Fruit fly (Drosophila melanogaster) whole organism, embryonic: ENCODE data around the gene CG14232.

ENCODE experiments used
- Bdp1 ChIP-seq: fragments of 200-800 bp; sonication (Bioruptor generic); optimal IDR thresholded peaks from 3 replicates; lab custom pipeline; 2016; ENCODE audit warnings: missing biosample characterization, missing genetic modification characterization
- CG11696 ChIP-seq: fragments of 200-800 bp; sonication (Bioruptor generic); IDR thresholded peaks from 2 replicates; pipeline ENCODE4 v1.3.6; 2022; ENCODE audit warnings: missing biosample characterization, missing genetic modification characterization
- CG12219 ChIP-seq: fragments of 200-800 bp; sonication (Bioruptor generic); optimal IDR thresholded peaks from 3 replicates; lab custom pipeline; 2018; ENCODE audit warnings: missing biosample characterization, mild to moderate bottlenecking, missing genetic modification characterization
- CG14014 ChIP-seq: fragments of 200-800 bp; sonication (Bioruptor generic); IDR thresholded peaks from 2 replicates; pipeline ENCODE4 v1.3.6; 2022; ENCODE audit warnings: missing biosample characterization, missing genetic modification characterization
- CG14860 ChIP-seq: fragments of 200-800 bp; sonication (Bioruptor generic); IDR thresholded peaks from 3 replicates; pipeline ENCODE4 v1.3.6; 2022; ENCODE audit warnings: missing biosample characterization, missing genetic modification characterization; ENCODE audit not compliant: partially characterized antibody
- CG1603 ChIP-seq: fragments of 200-800 bp; sonication (Bioruptor generic); optimal IDR thresholded peaks from 2 replicates; lab custom pipeline; 2019; ENCODE audit warnings: missing biosample characterization, mild to moderate bottlenecking, missing genetic modification characterization, moderate library complexity
- CG16863 ChIP-seq: fragments of 200-800 bp; sonication (Bioruptor generic); optimal IDR thresholded peaks from 3 replicates; lab custom pipeline; 2016; ENCODE audit warnings: missing biosample characterization, missing genetic modification characterization
- CG17385 ChIP-seq: fragments of 200-800 bp; sonication (Bioruptor generic); optimal IDR thresholded peaks from 3 replicates; lab custom pipeline; 2018; ENCODE audit warnings: missing biosample characterization, mild to moderate bottlenecking, missing genetic modification characterization
- CG18262 ChIP-seq: fragments of 200-800 bp; optimal IDR thresholded peaks from 3 replicates; lab custom pipeline; 2019; ENCODE audit warnings: missing biosample characterization, mild to moderate bottlenecking, missing genetic modification characterization, moderate library complexity
- CG2120 ChIP-seq: fragments of 200-800 bp; sonication (Bioruptor generic); optimal IDR thresholded peaks from 3 replicates; lab custom pipeline; 2016; ENCODE audit warnings: missing biosample characterization, missing genetic modification characterization
- CG2712 ChIP-seq: fragments of 200-800 bp; optimal IDR thresholded peaks from 3 replicates; lab custom pipeline; 2019; ENCODE audit warnings: missing biosample characterization, mild to moderate bottlenecking, missing genetic modification characterization, moderate library complexity
- CG3726 ChIP-seq: fragments of 200-800 bp; sonication (Bioruptor generic); IDR thresholded peaks from 3 replicates; pipeline ENCODE4, ENCODE4 v1.3.6; 2022; ENCODE audit warnings: missing biosample characterization, missing genetic modification characterization
- CG5245 ChIP-seq: fragments of 200-800 bp; sonication (Bioruptor generic); optimal IDR thresholded peaks from 3 replicates; lab custom pipeline; 2016; ENCODE audit warnings: missing biosample characterization, missing genetic modification characterization
- CG5953 ChIP-seq: fragments of 200-800 bp; sonication (Bioruptor generic); IDR thresholded peaks from 2 replicates; pipeline ENCODE4 v1.3.6; 2022; ENCODE audit warnings: missing biosample characterization, missing genetic modification characterization
- CG6813 ChIP-seq: fragments of 200-800 bp; sonication (Bioruptor generic); optimal IDR thresholded peaks from 2 replicates; lab custom pipeline; 2017; ENCODE audit warnings: missing biosample characterization, missing genetic modification characterization, mild to moderate bottlenecking, moderate library complexity, missing genetic modification reagents
- CG7987 ChIP-seq: fragments of 200-800 bp; sonication (Bioruptor generic); optimal IDR thresholded peaks from 2 replicates; lab custom pipeline; 2018; ENCODE audit warnings: missing biosample characterization, mild to moderate bottlenecking, missing genetic modification characterization, moderate library complexity
- CG9797 ChIP-seq: fragments of 200-800 bp; sonication (Bioruptor generic); optimal IDR thresholded peaks from 3 replicates; lab custom pipeline; 2018; ENCODE audit warnings: missing biosample characterization, mild to moderate bottlenecking, missing genetic modification characterization
- D19B ChIP-seq: fragments of 200-800 bp; sonication (Bioruptor generic); optimal IDR thresholded peaks from 2 replicates; lab custom pipeline; 2017; ENCODE audit warnings: missing biosample characterization, mild to moderate bottlenecking, missing genetic modification characterization
- Deaf1 ChIP-seq: fragments of 200-800 bp; optimal IDR thresholded peaks from 3 replicates; lab custom pipeline; 2019; ENCODE audit warnings: missing biosample characterization, mild to moderate bottlenecking, missing genetic modification characterization, moderate library complexity
- Dfd ChIP-seq, 2 experiments: fragments of >200 bp; optimal IDR thresholded peaks; 2 replicates each; lab custom pipeline; 2017; ENCODE audit warnings: missing biosample characterization in 2 of 2, missing genetic modification characterization in 2 of 2
- Dip3 ChIP-seq: fragments of 200-800 bp; sonication (Bioruptor generic); optimal IDR thresholded peaks from 3 replicates; lab custom pipeline; 2016; ENCODE audit warnings: missing biosample characterization, missing genetic modification characterization
- Dll ChIP-seq: fragments of 200-800 bp; sonication (Bioruptor generic); IDR thresholded peaks from 4 replicates; pipeline ENCODE4 v1.3.6; 2022; ENCODE audit warnings: missing biosample characterization, missing genetic modification characterization; ENCODE audit not compliant: partially characterized antibody
- Dp ChIP-seq: fragments of 200-800 bp; sonication (Bioruptor generic); optimal IDR thresholded peaks from 2 replicates; lab custom pipeline; 2018; ENCODE audit warnings: missing biosample characterization, mild to moderate bottlenecking, missing genetic modification characterization, moderate library complexity
- Dref ChIP-seq: fragments of 200-800 bp; sonication (Bioruptor generic); IDR thresholded peaks from 2 replicates; pipeline ENCODE4 v1.3.6; 2022; ENCODE audit warnings: missing biosample characterization, missing genetic modification characterization
- E2f1 ChIP-seq: fragments of 200-800 bp; sonication (Bioruptor generic); IDR thresholded peaks from 2 replicates; pipeline ENCODE4 v1.3.6; 2022; ENCODE audit warnings: missing biosample characterization, missing genetic modification characterization
- E2f2 ChIP-seq: fragments of 200-800 bp; sonication (Bioruptor generic); IDR thresholded peaks from 2 replicates; pipeline ENCODE4 v1.3.6; 2022; ENCODE audit warnings: missing biosample characterization, missing genetic modification characterization
- Fer1 ChIP-seq: fragments of 200-800 bp; sonication (Bioruptor generic); optimal IDR thresholded peaks from 2 replicates; lab custom pipeline; 2017; ENCODE audit warnings: missing biosample characterization, mild to moderate bottlenecking, missing genetic modification characterization
- GATAe ChIP-seq: fragments of 200-800 bp; sonication (Bioruptor generic); conservative IDR thresholded peaks from 2 replicates; pipeline ENCODE4 v1.3.6; 2022; ENCODE audit warnings: missing biosample characterization, missing genetic modification characterization
- Hey ChIP-seq: fragments of 200-800 bp; sonication (Bioruptor generic); optimal IDR thresholded peaks from 3 replicates; lab custom pipeline; 2018; ENCODE audit warnings: missing biosample characterization, mild to moderate bottlenecking, missing genetic modification characterization
- Hmx ChIP-seq: fragments of 200-800 bp; sonication (Bioruptor generic); optimal IDR thresholded peaks from 2 replicates; lab custom pipeline; 2016; ENCODE audit warnings: missing biosample characterization, missing genetic modification characterization
- MBD-R2 ChIP-seq: fragments of 200-800 bp; sonication (Bioruptor generic); IDR thresholded peaks from 2 replicates; pipeline ENCODE4 v1.3.6; 2022; ENCODE audit warnings: missing biosample characterization, missing genetic modification characterization
- Max ChIP-seq: fragments of 200-800 bp; sonication (Bioruptor generic); optimal IDR thresholded peaks from 2 replicates; lab custom pipeline; 2016; ENCODE audit warnings: missing biosample characterization, mild to moderate bottlenecking, missing genetic modification characterization
- Ravus ChIP-seq: fragments of 200-800 bp; sonication (Bioruptor generic); IDR thresholded peaks from 2 replicates; pipeline ENCODE4 v1.3.6; 2022; ENCODE audit warnings: missing biosample characterization, missing genetic modification characterization
- Ssrp ChIP-seq: fragments of 200-800 bp; sonication (Bioruptor generic); optimal IDR thresholded peaks from 2 replicates; lab custom pipeline; 2018; ENCODE audit warnings: missing biosample characterization, mild to moderate bottlenecking, missing genetic modification characterization, moderate library complexity
- ab ChIP-seq: fragments of 200-800 bp; sonication (Bioruptor generic); optimal IDR thresholded peaks from 2 replicates; lab custom pipeline; 2016; ENCODE audit warnings: missing biosample characterization, missing genetic modification characterization
- amos ChIP-seq: fragments of 200-800 bp; sonication (Bioruptor generic); IDR thresholded peaks from 2 replicates; pipeline ENCODE4 v1.3.6; 2022; ENCODE audit warnings: missing biosample characterization, missing genetic modification characterization; ENCODE audit not compliant: partially characterized antibody
- btn ChIP-seq: fragments of 200-800 bp; sonication (Bioruptor generic); optimal IDR thresholded peaks from 2 replicates; lab custom pipeline; 2016; ENCODE audit warnings: missing biosample characterization, missing genetic modification characterization
- dpn ChIP-seq, 2 experiments: fragments of 200-800 bp; sonication (Bioruptor generic); optimal IDR thresholded peaks; 3 replicates each; lab custom pipeline; 2016; ENCODE audit warnings: missing biosample characterization in 2 of 2, missing genetic modification characterization in 2 of 2
- en ChIP-seq: fragments of 200-800 bp; sonication (Bioruptor generic); optimal IDR thresholded peaks from 2 replicates; lab custom pipeline; 2016; ENCODE audit warnings: missing biosample characterization, missing genetic modification characterization
- eyg ChIP-seq: fragments of 200-800 bp; sonication (Bioruptor generic); optimal IDR thresholded peaks from 3 replicates; lab custom pipeline; 2016; ENCODE audit warnings: missing biosample characterization, missing genetic modification characterization
- gsb ChIP-seq: fragments of 200-800 bp; sonication (Bioruptor generic); IDR thresholded peaks from 2 replicates; pipeline ENCODE4 v1.3.6; 2022; ENCODE audit warnings: missing biosample characterization, missing genetic modification characterization
- ind ChIP-seq: fragments of 200-800 bp; sonication (Bioruptor generic); optimal IDR thresholded peaks from 3 replicates; lab custom pipeline; 2016; ENCODE audit warnings: missing biosample characterization, missing genetic modification characterization
- lmd ChIP-seq: fragments of 200-800 bp; sonication (Bioruptor generic); IDR thresholded peaks from 2 replicates; pipeline ENCODE4 v1.3.6; 2022; ENCODE audit warnings: missing biosample characterization, missing genetic modification characterization
- pfk ChIP-seq: fragments of 200-800 bp; sonication (Bioruptor generic); optimal IDR thresholded peaks from 2 replicates; lab custom pipeline; 2018; ENCODE audit warnings: missing biosample characterization, mild to moderate bottlenecking, missing genetic modification characterization, moderate library complexity
- repo ChIP-seq: fragments of 200-800 bp; sonication (Bioruptor generic); optimal IDR thresholded peaks from 2 replicates; lab custom pipeline; 2016; ENCODE audit warnings: missing biosample characterization, missing genetic modification characterization
- sens-2 ChIP-seq: fragments of 200-800 bp; sonication (Bioruptor generic); IDR thresholded peaks from 2 replicates; pipeline ENCODE4 v1.3.6; 2022; ENCODE audit warnings: missing biosample characterization, missing genetic modification characterization
- slbo ChIP-seq: fragments of 200-800 bp; sonication (Bioruptor generic); IDR thresholded peaks from 2 replicates; pipeline ENCODE4 v1.3.6; 2022; ENCODE audit warnings: missing biosample characterization, missing genetic modification characterization
- slp2 ChIP-seq: fragments of 200-800 bp; sonication (Bioruptor generic); optimal IDR thresholded peaks from 2 replicates; lab custom pipeline; 2016; ENCODE audit warnings: missing biosample characterization, missing genetic modification characterization
- ssp ChIP-seq: fragments of 200-800 bp; sonication (Bioruptor generic); IDR thresholded peaks from 2 replicates; pipeline ENCODE4 v1.3.6; 2022; ENCODE audit warnings: missing biosample characterization, missing genetic modification characterization
- tio ChIP-seq: fragments of 200-800 bp; sonication (Bioruptor generic); optimal IDR thresholded peaks from 2 replicates; lab custom pipeline; 2017; ENCODE audit warnings: missing biosample characterization, missing genetic modification characterization, inconsistent platforms
- trh ChIP-seq: fragments of 200-800 bp; sonication (Bioruptor generic); optimal IDR thresholded peaks from 2 replicates; lab custom pipeline; 2016; ENCODE audit warnings: missing biosample characterization, missing genetic modification characterization
- vvl ChIP-seq: fragments of 200-800 bp; sonication (Bioruptor generic); IDR thresholded peaks from 2 replicates; pipeline ENCODE4 v1.3.6; 2022; ENCODE audit warnings: missing biosample characterization, missing genetic modification characterization

CG14232 gene

dm6 chrX:19744003-19744488 is 40.0 kb upstream of the CG14232 start, which contains the start of the genes CG18809, COX6B, CG33932 and Rpp20 (continued):
- peak; percentile 11 for TF ChIP-seq CG7987 (GFP tag; lab: Kevin White, UChicago)
- no peak for TF ChIP-seq CG5245 (GFP tag; lab: Kevin White, UChicago)
- no peak for TF ChIP-seq GATAe (GFP tag; lab: Robert Waterston, UW)
- peak; percentile 57; the same call in 1 of the 2 replicates for TF ChIP-seq lmd (GFP tag; lab: Robert Waterston, UW)
- peak; percentile 86 for TF ChIP-seq Dll (GFP tag; lab: Robert Waterston, UW)
- no peak for TF ChIP-seq slp2 (GFP tag; lab: Kevin White, UChicago)
- peak; percentile 18; the same call in 1 of the 2 replicates for TF ChIP-seq sens-2 (GFP tag; lab: Robert Waterston, UW)
- TF ChIP-seq CG6813 (GFP tag; lab: Kevin White, UChicago), result peak; percentile 37
- no peak for TF ChIP-seq CG11696 (GFP tag; lab: Robert Waterston, UW)
- no peak for TF ChIP-seq CG18262 (tag; lab: Kevin White, UChicago)
- peak; percentile 71 for TF ChIP-seq Max (GFP tag; lab: Kevin White, UChicago)
- TF ChIP-seq CG3726 (GFP tag; lab: Robert Waterston, UW), result no peak
- peak; percentile 72 for TF ChIP-seq repo (GFP tag; lab: Kevin White, UChicago)
- peak; percentile 59 for TF ChIP-seq Deaf1 (tag; lab: Kevin White, UChicago)
- peak; percentile 56 for TF ChIP-seq CG14014
- TF ChIP-seq gsb (GFP tag; lab: Robert Waterston, UW), result no peak
- TF ChIP-seq CG14860, result peak; percentile 86
- TF ChIP-seq eyg (GFP tag; lab: Kevin White, UChicago), result peak; percentile 43
- peak; percentile 67 for TF ChIP-seq Dref
- peak; percentile 61 for TF ChIP-seq CG2712
- TF ChIP-seq en, result no peak
- peak; percentile 59 for TF ChIP-seq ind (GFP tag; lab: Kevin White, UChicago)
- peak; percentile 42 for TF ChIP-seq CG17385 (GFP tag; lab: Kevin White, UChicago)
- TF ChIP-seq btn (GFP tag; lab: Kevin White, UChicago), result no peak
- TF ChIP-seq CG2120, result peak; percentile 82
- TF ChIP-seq E2f2 (GFP tag; lab: Robert Waterston, UW), result peak; percentile 60
- no peak for TF ChIP-seq Ravus (GFP tag; lab: Robert Waterston, UW)
- peak; percentile 91 for TF ChIP-seq CG1603 (tag; lab: Kevin White, UChicago)
- TF ChIP-seq dpn (GFP tag; optimal IDR thresholded peaks at IDR 0.05; lab: Kevin White, UChicago), result peak; percentile 67 to 78
- TF ChIP-seq CG12219 (GFP tag; lab: Kevin White, UChicago), result peak; percentile 38
- peak; percentile 32 for TF ChIP-seq CG16863 (GFP tag; lab: Kevin White, UChicago)
- TF ChIP-seq ssp, result peak; percentile 59
- TF ChIP-seq CG9797 (GFP tag; lab: Kevin White, UChicago), result peak; percentile 53
- TF ChIP-seq E2f1, result no peak
- no peak for TF ChIP-seq tio
- TF ChIP-seq Hmx, result no peak
- peak; percentile 75 for TF ChIP-seq Fer1 (GFP tag; lab: Kevin White, UChicago)
- TF ChIP-seq pfk (GFP tag; lab: Kevin White, UChicago), result peak; percentile 56
- TF ChIP-seq ab (GFP tag; lab: Kevin White, UChicago), result no peak
- peak; percentile 81 for TF ChIP-seq slbo (GFP tag; lab: Robert Waterston, UW)
- TF ChIP-seq Dp (GFP tag; lab: Kevin White, UChicago), result peak; percentile 52
- no peak for TF ChIP-seq D19B (GFP tag; lab: Kevin White, UChicago)
- 0 out of 2 replicates have a peak, but pooled peaks have one; percentile 11 for TF ChIP-seq CG5953
- no peak for TF ChIP-seq Dfd (GFP tag; optimal IDR thresholded peaks at IDR 0.05; lab: Kevin White, UChicago)
- peak; percentile 46 for TF ChIP-seq Hey (tag; lab: Kevin White, UChicago)
- TF ChIP-seq Dip3 (GFP tag; lab: Kevin White, UChicago), result peak; percentile 76
- TF ChIP-seq Bdp1 (GFP tag; lab: Kevin White, UChicago), result peak; percentile 63
- TF ChIP-seq trh (GFP tag; lab: Kevin White, UChicago), result no peak
- TF ChIP-seq Ssrp (tag; lab: Kevin White, UChicago), result no peak
- peak; percentile 77 for TF ChIP-seq vvl (GFP tag; lab: Robert Waterston, UW)
- peak; percentile 99 for TF ChIP-seq amos (GFP tag; lab: Robert Waterston, UW)
- TF ChIP-seq MBD-R2 (GFP tag; lab: Robert Waterston, UW), result peak; percentile 95
